Worm (Caenorhabditis elegans) whole organism, L1 larva: Measurements from ENCODE around the gene F49H12.2.

ENCODE experiments used
- ama-1 ChIP-seq: fragments of 150-350 bp; optimal IDR thresholded peaks from 2 replicates; lab custom pipeline; 2014
- ces-1 ChIP-seq: fragments of 150-350 bp; optimal IDR thresholded peaks from 2 replicates; lab custom pipeline; 2014; ENCODE audit warnings: missing biosample characterization, missing genetic modification reagents, missing genetic modification characterization
- efl-3 ChIP-seq: fragments of 200-800 bp; sonication (Bioruptor generic); optimal IDR thresholded peaks from 2 replicates; lab custom pipeline; 2018; ENCODE audit warnings: mild to moderate bottlenecking, missing genetic modification characterization, missing compliant biosample characterization
- ets-5 ChIP-seq: fragments of 200-800 bp; sonication (Bioruptor generic); IDR thresholded peaks from 2 replicates; pipeline ENCODE4 v1.3.6; 2022; ENCODE audit warnings: missing genetic modification characterization, missing compliant biosample characterization
- fkh-4 ChIP-seq: sonication (generic microtip); optimal IDR thresholded peaks from 2 replicates; lab custom pipeline; 2016; ENCODE audit warnings: missing compliant biosample characterization, missing genetic modification characterization, borderline replicate concordance
- fos-1 ChIP-seq: fragments of 150-350 bp; optimal IDR thresholded peaks from 2 replicates; lab custom pipeline; 2014; ENCODE audit warnings: missing biosample characterization, missing genetic modification characterization
- lin-15B ChIP-seq: fragments of 150-350 bp; sonication (generic microtip); optimal IDR thresholded peaks from 3 replicates; lab custom pipeline; 2014; ENCODE audit warnings: missing biosample characterization, missing genetic modification characterization
- lin-35 ChIP-seq, 2 experiments: fragments of 150-350 bp; optimal IDR thresholded peaks; 2 replicates each; lab custom pipeline; 2014; ENCODE audit warnings: missing biosample characterization in 2 of 2, missing genetic modification characterization in 2 of 2, missing genetic modification reagents in 2 of 2
- pag-3 ChIP-seq: sonication (generic microtip); optimal IDR thresholded peaks from 2 replicates; lab custom pipeline; 2017; ENCODE audit warnings: missing genetic modification characterization, mild to moderate bottlenecking, missing compliant biosample characterization, antibody characterized with exemption, borderline replicate concordance; ENCODE audit not compliant: insufficient read depth

- TF ChIP-seq pag-3 (tag; lab: Kevin White, UChicago): no peak
- no peak for TF ChIP-seq ces-1 (GFP tag; lab: Kevin White, UChicago)
- no peak for TF ChIP-seq fkh-4
- no peak for TF ChIP-seq ama-1 (lab: Kevin White, UChicago)
- TF ChIP-seq fos-1 (tag; lab: Kevin White, UChicago): no peak
- no peak for TF ChIP-seq efl-3
- TF ChIP-seq ets-5 (GFP tag; lab: Robert Waterston, UW): no peak
- no peak for TF ChIP-seq lin-35 (GFP tag; optimal IDR thresholded peaks at IDR 0.05; lab: Kevin White, UChicago)
- TF ChIP-seq lin-15B (tag; lab: Kevin White, UChicago): no peak
These were observed at the start of gene F49H12.2 for ce11 chrX:2084988-2085387.
